Fruit fly (Drosophila melanogaster) whole organism, prepupa: Measurements from ENCODE around the gene CG34248.

ENCODE experiments used
- CG11294 ChIP-seq: fragments of 200-800 bp; sonication (Bioruptor generic); IDR thresholded peaks from 2 replicates; pipeline ENCODE4 v1.3.6; 2022; ENCODE audit warnings: missing biosample characterization, missing genetic modification characterization
- CG6854 ChIP-seq: fragments of 200-800 bp; sonication (Bioruptor generic); optimal IDR thresholded peaks from 2 replicates; lab custom pipeline; 2017; ENCODE audit warnings: missing biosample characterization, mild to moderate bottlenecking, missing genetic modification characterization
- Hr4 ChIP-seq: fragments of 200-800 bp; sonication (Bioruptor generic); optimal IDR thresholded peaks from 3 replicates; lab custom pipeline; 2016; ENCODE audit warnings: missing biosample characterization, missing genetic modification characterization
- pdm3 ChIP-seq: fragments of 200-800 bp; sonication (Bioruptor generic); optimal IDR thresholded peaks from 3 replicates; lab custom pipeline; 2016; ENCODE audit warnings: missing biosample characterization, missing genetic modification characterization

DNA sequence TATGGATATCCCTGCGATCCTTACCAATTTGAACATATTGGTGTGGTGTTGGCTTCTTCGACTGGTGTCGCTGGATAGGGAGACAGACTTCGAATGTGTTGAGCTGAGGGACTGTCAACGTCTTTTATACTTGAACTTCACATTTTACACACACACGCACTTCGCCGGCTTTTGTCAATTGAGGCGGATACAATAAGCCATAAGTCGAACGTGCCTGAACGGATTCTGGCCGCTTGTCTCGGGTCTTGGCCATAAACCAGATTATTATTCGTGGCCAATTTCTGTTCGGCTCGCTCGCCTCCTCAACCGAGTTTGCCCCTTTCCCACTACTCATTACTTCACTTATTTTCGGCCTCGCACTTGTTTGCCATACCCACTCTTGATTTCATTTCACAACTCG is 32.4 kb upstream of the CG34248 start, which contains the start of gene CG13044:
- TF ChIP-seq Hr4 (GFP tag; lab: Kevin White, UChicago), result no peak
- TF ChIP-seq CG11294 (GFP tag; lab: Robert Waterston, UW), result no peak
- TF ChIP-seq CG6854 (GFP tag; lab: Kevin White, UChicago), result no peak
- no peak for TF ChIP-seq pdm3 (GFP tag; lab: Kevin White, UChicago)
